Fruit fly (Drosophila melanogaster): ENCODE results near the gene CG15629.

- TF ChIP-seq Hr78 (GFP tag; optimal IDR thresholded peaks at IDR 0.05) (no peak), br (GFP tag; optimal IDR thresholded peaks at IDR 0.05) (no peak), lola (GFP tag; optimal IDR thresholded peaks at IDR 0.05) (no peak), h (GFP tag; optimal IDR thresholded peaks at IDR 0.05) (no peak)
Observed at dm6 chr2L:4846629-4847125, 33.9 kb downstream of the CG15629 start.
